Worm (Caenorhabditis elegans) whole organism, L3 larva: Measurements from ENCODE around the gene mans-4.

Experiments used
- egl-27 ChIP-seq: sonication (generic microtip); optimal IDR thresholded peaks from 4 replicates; lab custom pipeline; 2017; ENCODE audit warnings: missing biosample characterization, missing genetic modification reagents, missing genetic modification characterization
- elt-1 ChIP-seq: fragments of 150-350 bp; optimal IDR thresholded peaks from 2 replicates; lab custom pipeline; 2014; ENCODE audit warnings: missing biosample characterization, missing genetic modification characterization
- elt-2 ChIP-seq: sonication (generic microtip); optimal IDR thresholded peaks from 2 replicates; lab custom pipeline; 2016; ENCODE audit warnings: missing genetic modification reagents, mild to moderate bottlenecking, missing genetic modification characterization, missing compliant biosample characterization
- lin-15B ChIP-seq: fragments of 150-350 bp; optimal IDR thresholded peaks from 2 replicates; lab custom pipeline; 2014; ENCODE audit warnings: missing biosample characterization, missing genetic modification characterization
- nhr-11 ChIP-seq: fragments of 150-350 bp; optimal IDR thresholded peaks from 2 replicates; lab custom pipeline; 2014; ENCODE audit warnings: missing biosample characterization, missing genetic modification characterization
- nhr-28 ChIP-seq: fragments of 150-350 bp; optimal IDR thresholded peaks from 2 replicates; lab custom pipeline; 2014; ENCODE audit warnings: missing biosample characterization, missing genetic modification characterization
- sea-2 ChIP-seq: fragments of 150-350 bp; sonication (generic microtip); optimal IDR thresholded peaks from 4 replicates; lab custom pipeline; 2014; ENCODE audit warnings: missing biosample characterization, missing genetic modification reagents, missing genetic modification characterization

DNA sequence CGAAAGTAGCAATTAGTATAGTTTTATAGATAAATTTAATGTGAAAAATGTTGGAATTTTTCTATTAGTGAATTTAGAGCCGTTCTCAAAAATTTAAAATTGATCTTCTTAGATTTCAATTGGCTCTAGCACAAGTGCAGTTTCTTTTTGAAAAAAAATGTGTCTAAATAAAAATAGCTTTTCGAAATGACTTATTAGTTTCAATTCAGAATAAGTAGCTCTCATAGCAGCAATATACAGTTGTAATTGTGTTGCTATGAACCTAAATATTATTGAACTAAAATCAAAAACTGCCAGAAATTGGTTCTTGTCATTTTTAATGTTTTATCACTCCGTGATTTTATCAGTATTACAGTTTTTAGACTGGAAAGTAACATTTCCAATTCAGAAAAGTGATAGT, 39.3 kb upstream of the mans-4 start:
- TF ChIP-seq elt-2 (no peak), elt-1 (tag; lab: Kevin White, UChicago) (no peak), lin-15B (no peak), sea-2 (GFP tag; lab: Kevin White, UChicago) (no peak), nhr-28 (no peak), nhr-11 (tag; lab: Kevin White, UChicago) (no peak), egl-27 (tag; lab: Kevin White, UChicago) (no peak)
